Worm (Caenorhabditis elegans) whole organism, L4 larva: Measurements from ENCODE around the gene flp-7.

Source experiments
- F37D6.2 ChIP-seq: sonication (generic microtip); optimal IDR thresholded peaks from 2 replicates; lab custom pipeline; 2016; ENCODE audit warnings: mild to moderate bottlenecking, missing genetic modification characterization, missing compliant biosample characterization
- Y5F2A.4 ChIP-seq: fragments of 200-800 bp; sonication (Bioruptor generic); optimal IDR thresholded peaks from 2 replicates; lab custom pipeline; 2018; ENCODE audit warnings: mild to moderate bottlenecking, missing genetic modification characterization, missing compliant biosample characterization
- aha-1 ChIP-seq: fragments of 150-350 bp; peaks from one replicate; lab custom pipeline; 2014; ENCODE audit warnings: missing biosample characterization, missing genetic modification characterization
- ama-1 ChIP-seq: fragments of 150-350 bp; optimal IDR thresholded peaks from 2 replicates; lab custom pipeline; 2014; ENCODE audit warnings: inconsistent platforms, mixed read lengths
- arid-1 ChIP-seq: fragments of 200-800 bp; sonication (Bioruptor generic); conservative IDR thresholded peaks from 2 replicates; pipeline ENCODE4 v1.3.6; 2022; ENCODE audit warnings: missing genetic modification reagents, missing genetic modification characterization, missing compliant biosample characterization
- attf-4 ChIP-seq: sonication (generic microtip); optimal IDR thresholded peaks from 3 replicates; lab custom pipeline; 2017; ENCODE audit warnings: missing biosample characterization, missing genetic modification characterization
- ceh-32 ChIP-seq: sonication (generic microtip); optimal IDR thresholded peaks from 2 replicates; lab custom pipeline; 2016; ENCODE audit warnings: mild to moderate bottlenecking, missing genetic modification characterization, missing compliant biosample characterization; ENCODE audit not compliant: poor library complexity
- ces-1 ChIP-seq: fragments of 150-350 bp; sonication (generic microtip); optimal IDR thresholded peaks from 4 replicates; lab custom pipeline; 2014; ENCODE audit warnings: missing biosample characterization, missing genetic modification reagents, missing genetic modification characterization
- ctbp-1 ChIP-seq: fragments of 200-800 bp; sonication (Bioruptor generic); IDR thresholded peaks from 2 replicates; pipeline ENCODE4 v1.3.6; 2022; ENCODE audit warnings: missing genetic modification reagents, missing genetic modification characterization, missing compliant biosample characterization
- daf-12 ChIP-seq: fragments of 150-350 bp; optimal IDR thresholded peaks from 2 replicates; lab custom pipeline; 2014; ENCODE audit warnings: missing biosample characterization, missing genetic modification reagents, missing genetic modification characterization
- dmd-6 ChIP-seq: fragments of 200-800 bp; sonication (Bioruptor generic); IDR thresholded peaks from 2 replicates; pipeline ENCODE4 v1.3.6; 2022; ENCODE audit warnings: missing genetic modification reagents, missing genetic modification characterization, missing compliant biosample characterization
- fkh-10 ChIP-seq: fragments of 150-350 bp; optimal IDR thresholded peaks from 2 replicates; lab custom pipeline; 2014; ENCODE audit warnings: missing biosample characterization, missing genetic modification reagents, missing genetic modification characterization
- hlh-11 ChIP-seq: fragments of 200-800 bp; sonication (Bioruptor generic); optimal IDR thresholded peaks from 2 replicates; lab custom pipeline; 2018; ENCODE audit warnings: mild to moderate bottlenecking, missing genetic modification characterization, missing compliant biosample characterization
- hlh-30 ChIP-seq: sonication (generic microtip); optimal IDR thresholded peaks from 2 replicates; lab custom pipeline; 2017; ENCODE audit warnings: antibody characterized with exemption, mild to moderate bottlenecking, missing genetic modification characterization, missing compliant biosample characterization; ENCODE audit not compliant: insufficient read depth
- hmg-1.1 ChIP-seq: fragments of 200-800 bp; sonication (Bioruptor generic); IDR thresholded peaks from 2 replicates; pipeline ENCODE4 v1.3.6; 2022; ENCODE audit warnings: missing genetic modification reagents, missing genetic modification characterization, missing compliant biosample characterization
- jun-1 ChIP-seq: fragments of 150-350 bp; optimal IDR thresholded peaks from 2 replicates; lab custom pipeline; 2014; ENCODE audit warnings: missing biosample characterization, missing genetic modification reagents, missing genetic modification characterization
- lim-7 ChIP-seq: fragments of 200-800 bp; sonication (Bioruptor generic); IDR thresholded peaks from 2 replicates; pipeline ENCODE4 v1.3.6; 2022; ENCODE audit warnings: missing genetic modification characterization, missing compliant biosample characterization
- lin-13 ChIP-seq: fragments of 150-350 bp; optimal IDR thresholded peaks from 2 replicates; lab custom pipeline; 2014; ENCODE audit warnings: missing biosample characterization, missing genetic modification reagents, missing genetic modification characterization
- lsy-2 ChIP-seq, 2 experiments: fragments of 150-350 bp in 1 of 2; sonication (generic microtip) in 1 of 2; optimal IDR thresholded peaks; 2 replicates each; lab custom pipeline; 2014 to 2017; ENCODE audit warnings: missing biosample characterization in 2 of 2, missing genetic modification characterization in 2 of 2
- madf-9 ChIP-seq: fragments of 200-800 bp; sonication (Bioruptor generic); conservative IDR thresholded peaks from 2 replicates; pipeline ENCODE4 v1.3.6; 2022; ENCODE audit warnings: missing genetic modification reagents, missing genetic modification characterization, missing compliant biosample characterization
- mdl-1 ChIP-seq, 2 experiments: fragments of 150-350 bp in 1 of 2; sonication (generic microtip) in 1 of 2; optimal IDR thresholded peaks; 2 replicates each; lab custom pipeline; 2014 to 2017; ENCODE audit warnings: missing biosample characterization in 2 of 2, missing genetic modification characterization in 2 of 2
- mxl-2 ChIP-seq: fragments of 200-800 bp; sonication (Bioruptor generic); conservative IDR thresholded peaks from 2 replicates; pipeline ENCODE4 v1.3.6; 2022; ENCODE audit warnings: missing genetic modification reagents, missing genetic modification characterization, missing compliant biosample characterization
- mxl-3 ChIP-seq: fragments of 200-800 bp; sonication (Bioruptor generic); optimal IDR thresholded peaks from 2 replicates; lab custom pipeline; 2018; ENCODE audit warnings: mild to moderate bottlenecking, missing genetic modification characterization, missing compliant biosample characterization
- nhr-102 ChIP-seq: sonication (generic microtip); optimal IDR thresholded peaks from 2 replicates; lab custom pipeline; 2016; ENCODE audit warnings: mild to moderate bottlenecking, missing genetic modification characterization, moderate library complexity, missing compliant biosample characterization
- nhr-237 ChIP-seq: sonication (generic microtip); optimal IDR thresholded peaks from 2 replicates; lab custom pipeline; 2017; ENCODE audit warnings: missing biosample characterization, missing genetic modification characterization
- nhr-28 ChIP-seq: fragments of 150-350 bp; optimal IDR thresholded peaks from 2 replicates; lab custom pipeline; 2014; ENCODE audit warnings: missing biosample characterization, missing genetic modification characterization
- nhr-42 ChIP-seq: fragments of 200-800 bp; sonication (Bioruptor generic); IDR thresholded peaks from 2 replicates; pipeline ENCODE4 v1.3.6; 2022; ENCODE audit warnings: missing genetic modification characterization, missing compliant biosample characterization
- nhr-76 ChIP-seq: fragments of 150-350 bp; optimal IDR thresholded peaks from 2 replicates; lab custom pipeline; 2014; ENCODE audit warnings: missing biosample characterization, missing genetic modification characterization
- rbr-2 ChIP-seq: sonication (generic microtip); optimal IDR thresholded peaks from 2 replicates; lab custom pipeline; 2016; ENCODE audit warnings: missing genotype, missing genetic modification characterization, missing compliant biosample characterization
- set-16 ChIP-seq: fragments of 200-800 bp; sonication (Bioruptor generic); IDR thresholded peaks from 2 replicates; pipeline ENCODE4 v1.3.6; 2022; ENCODE audit warnings: missing genetic modification reagents, missing genetic modification characterization, missing compliant biosample characterization
- snpc-1.2 ChIP-seq: fragments of 200-800 bp; sonication (Bioruptor generic); IDR thresholded peaks from 2 replicates; pipeline ENCODE4 v1.3.6; 2022; ENCODE audit warnings: missing genetic modification reagents, missing genetic modification characterization, missing compliant biosample characterization
- snpc-4 ChIP-seq: fragments of 150-350 bp; optimal IDR thresholded peaks from 2 replicates; lab custom pipeline; 2014; ENCODE audit warnings: missing biosample characterization, missing genetic modification characterization
- tra-1 ChIP-seq: fragments of 200-800 bp; sonication (Bioruptor generic); IDR thresholded peaks from 2 replicates; pipeline ENCODE4 v1.3.6; 2022; ENCODE audit warnings: missing genetic modification reagents, missing genetic modification characterization, missing compliant biosample characterization
- unc-39 ChIP-seq: sonication (generic microtip); optimal IDR thresholded peaks from 2 replicates; lab custom pipeline; 2017; ENCODE audit warnings: missing biosample characterization, missing genetic modification characterization
- unc-62 ChIP-seq, 3 experiments: fragments of 150-350 bp in 1 of 3; sonication (generic microtip); optimal IDR thresholded peaks in 2 of 3; peaks in 1 of 3; 1 replicate in 1 of 3; 2 replicates in 2 of 3; lab custom pipeline; 2014 to 2017; ENCODE audit warnings: missing biosample characterization in 3 of 3, missing genetic modification characterization in 3 of 3, missing genetic modification reagents in 3 of 3, missing genotype in 1 of 3
- vab-7 ChIP-seq: fragments of 200-800 bp; sonication (Bioruptor generic); IDR thresholded peaks from 2 replicates; pipeline ENCODE4 v1.3.6; 2022; ENCODE audit warnings: missing genetic modification reagents, missing genetic modification characterization, missing compliant biosample characterization
- zfp-3 ChIP-seq: fragments of 200-800 bp; sonication (Bioruptor generic); conservative IDR thresholded peaks from 2 replicates; pipeline ENCODE4 v1.3.6; 2022; ENCODE audit warnings: missing genetic modification reagents, missing genetic modification characterization, missing compliant biosample characterization
- zip-2 ChIP-seq: fragments of 150-350 bp; optimal IDR thresholded peaks from 2 replicates; lab custom pipeline; 2014; ENCODE audit warnings: missing biosample characterization, missing genetic modification characterization

The flp-7 gene

DNA sequence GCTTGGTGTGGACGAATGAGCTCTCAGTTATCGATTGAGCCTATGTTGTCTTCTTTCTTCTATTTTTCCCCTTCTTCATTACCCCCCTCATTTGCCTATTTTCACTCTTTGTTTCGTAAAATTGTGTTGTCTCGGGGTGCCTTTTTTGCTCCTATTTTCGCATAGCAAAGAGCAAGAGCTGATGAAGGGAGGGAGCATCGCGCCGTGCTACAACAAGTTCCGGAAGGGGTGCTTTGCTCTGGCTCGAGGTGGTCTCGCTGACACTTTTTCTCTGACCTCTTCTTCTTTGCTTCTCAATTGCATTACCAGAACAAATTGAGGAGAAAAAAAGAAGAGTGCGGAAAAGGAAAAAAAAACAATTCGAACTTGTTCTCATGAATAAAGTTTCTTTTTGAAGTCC lies 10.3 kb downstream of the flp-7 start:
- TF ChIP-seq nhr-28, result no peak
- peak; percentile 37 for TF ChIP-seq ces-1
- TF ChIP-seq unc-39 (tag; lab: Kevin White, UChicago), result no peak
- peak; percentile 66 for TF ChIP-seq aha-1 (tag; lab: Kevin White, UChicago)
- 0 out of 2 replicates have a peak, but pooled peaks have one; percentile 25 for TF ChIP-seq hmg-1.1 (GFP tag; lab: Robert Waterston, UW)
- TF ChIP-seq rbr-2 (tag; lab: Kevin White, UChicago), result peak; percentile 7
- peak; percentile 86 for TF ChIP-seq fkh-10 (GFP tag; lab: Kevin White, UChicago)
- TF ChIP-seq ctbp-1 (GFP tag; lab: Robert Waterston, UW), result peak; percentile 56; the same call in 1 of the 2 replicates
- TF ChIP-seq unc-62 (GFP tag; optimal IDR thresholded peaks at IDR 0.05 in 1 of 2; lab: Kevin White, UChicago), result peak in 1 of 2 experiments; percentile 96
- TF ChIP-seq unc-62 (tag; optimal IDR thresholded peaks at IDR 0.05; lab: Kevin White, UChicago), result no peak

DNA sequence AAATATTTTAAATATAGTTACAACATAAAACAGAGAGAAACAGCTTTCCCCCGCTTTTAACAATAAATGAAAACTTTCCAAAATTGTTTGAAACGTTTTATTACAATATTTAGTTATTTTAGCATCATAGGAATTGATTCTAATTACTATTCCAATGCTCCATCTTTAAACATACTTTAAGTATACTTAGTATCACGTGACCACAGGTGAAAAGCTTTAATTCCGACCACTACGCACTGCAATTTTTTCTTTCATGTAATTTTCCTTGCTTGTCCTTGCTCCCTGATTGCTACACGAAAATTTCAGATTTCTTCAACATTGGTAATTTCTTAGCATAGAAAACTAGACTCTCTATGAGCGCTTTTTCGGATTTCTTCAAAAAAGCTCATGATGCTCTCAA lies 11.4 kb downstream of the flp-7 start, which contains the start of gene tbc-16:
tbc-16 (plus strand) TSS at position 301 of the 400 bp plus-strand sequence.
- TF ChIP-seq nhr-42 (GFP tag; lab: Robert Waterston, UW) (no peak), aha-1 (tag; lab: Kevin White, UChicago) (peak; percentile 85)

DNA sequence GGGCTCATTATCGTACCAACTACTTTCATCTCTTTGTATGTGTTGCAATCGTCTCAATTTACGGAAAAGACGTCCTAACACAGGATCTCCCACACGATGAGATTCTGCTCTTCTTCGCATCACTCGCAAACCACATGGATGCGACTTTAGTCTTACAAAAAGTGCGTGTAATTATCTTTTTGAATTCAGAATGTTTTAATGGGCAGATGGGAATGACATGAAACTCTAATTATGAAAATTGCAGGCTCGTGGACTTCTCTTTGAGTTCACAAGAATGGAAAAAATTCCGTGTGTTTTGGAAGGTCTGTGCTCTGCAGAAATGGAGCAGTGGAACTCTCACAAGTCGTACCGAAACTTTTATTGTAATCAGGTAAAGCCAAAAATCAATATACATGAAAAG lies 15.8 kb downstream of the flp-7 start:
- TF ChIP-seq lsy-2 (tag; optimal IDR thresholded peaks at IDR 0.05; lab: Kevin White, UChicago) (no peak), nhr-102 (tag; lab: Kevin White, UChicago) (no peak), nhr-237 (tag; lab: Kevin White, UChicago) (no peak), unc-62 (GFP tag; optimal IDR thresholded peaks at IDR 0.05 in 1 of 2; lab: Kevin White, UChicago) (peak in 1 of 2 experiments; percentile 68), unc-62 (tag; optimal IDR thresholded peaks at IDR 0.05; lab: Kevin White, UChicago) (no peak), zfp-3 (GFP tag; lab: Robert Waterston, UW) (no peak)

DNA sequence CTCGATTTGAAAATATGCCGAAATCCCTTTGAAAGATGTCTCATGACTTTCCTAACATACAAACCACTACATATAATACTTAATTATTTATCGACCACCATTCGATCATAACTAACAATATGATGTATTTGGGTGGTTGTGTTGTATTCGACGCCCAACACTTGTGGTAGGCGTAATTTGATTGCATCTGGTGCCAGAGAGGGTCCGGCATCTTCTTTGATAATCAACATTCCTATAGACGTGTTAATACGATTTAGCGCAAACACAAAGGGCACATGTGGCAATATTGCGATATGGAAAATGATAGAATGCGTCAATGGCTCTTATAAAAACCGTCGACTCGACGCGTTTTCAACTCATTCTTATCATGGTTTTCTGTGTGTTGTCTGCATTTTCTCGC lies 18.2 kb downstream of the flp-7 start:
- TF ChIP-seq unc-62 (GFP tag; optimal IDR thresholded peaks at IDR 0.05 in 1 of 2; lab: Kevin White, UChicago) (peak in 1 of 2 experiments; percentile 86), unc-62 (tag; optimal IDR thresholded peaks at IDR 0.05; lab: Kevin White, UChicago) (no peak), zip-2 (tag; lab: Kevin White, UChicago) (no peak)
- TF ChIP-seq, all 104 proteins: peak for 1

DNA sequence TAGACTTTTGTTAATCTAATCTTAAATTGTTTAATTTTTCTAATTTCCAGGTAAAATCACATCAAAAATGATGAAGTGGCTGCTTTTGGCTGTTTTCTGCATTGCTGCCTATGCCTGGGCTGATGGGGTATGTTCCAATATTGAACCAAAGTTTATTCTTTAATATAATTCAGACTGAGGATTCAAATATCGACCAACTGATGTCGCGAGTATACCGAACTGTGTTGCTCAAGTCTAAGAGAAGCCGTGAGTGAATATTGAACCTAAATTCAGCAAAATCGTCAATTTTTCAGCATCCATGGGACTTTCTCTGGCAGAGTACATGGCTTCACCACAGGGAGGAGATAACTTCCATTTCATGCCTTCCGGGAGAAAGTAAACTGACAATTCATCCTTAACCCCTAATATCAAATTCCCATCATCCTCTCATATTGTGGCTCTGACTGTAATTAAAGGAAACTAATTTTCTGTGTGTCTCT lies 19.0 kb downstream of the flp-7 start, which contains the start of gene nlp-49:
nlp-49 (plus strand) TSS at position 51 of the 479 bp plus-strand sequence.
- no peak for TF ChIP-seq hmg-1.1 (GFP tag; lab: Robert Waterston, UW)
- no peak for TF ChIP-seq Y5F2A.4 (GFP tag; lab: Kevin White, UChicago)
- TF ChIP-seq mdl-1 (tag; optimal IDR thresholded peaks at IDR 0.05; lab: Kevin White, UChicago), result no peak
- no peak for TF ChIP-seq dmd-6 (GFP tag; lab: Robert Waterston, UW)
- TF ChIP-seq zfp-3 (GFP tag; lab: Robert Waterston, UW), result no peak
- TF ChIP-seq hlh-30, result no peak
- peak; percentile 97 for TF ChIP-seq aha-1 (tag; lab: Kevin White, UChicago)
- TF ChIP-seq F37D6.2 (tag; lab: Kevin White, UChicago), result no peak
- TF ChIP-seq ceh-32 (tag; lab: Kevin White, UChicago), result no peak
- no peak for TF ChIP-seq snpc-4
- TF ChIP-seq vab-7 (GFP tag; lab: Robert Waterston, UW), result no peak
- no peak for TF ChIP-seq mxl-3 (GFP tag; lab: Kevin White, UChicago)
- TF ChIP-seq unc-62 (GFP tag; optimal IDR thresholded peaks at IDR 0.05 in 1 of 2; lab: Kevin White, UChicago), result peak in 1 of 2 experiments; percentile 40
- TF ChIP-seq unc-62 (tag; optimal IDR thresholded peaks at IDR 0.05; lab: Kevin White, UChicago), result no peak
- TF ChIP-seq daf-12 (tag; lab: Kevin White, UChicago), result no peak
- TF ChIP-seq mxl-2 (GFP tag; lab: Robert Waterston, UW), result no peak
- TF ChIP-seq jun-1 (tag; lab: Kevin White, UChicago), result no peak

DNA sequence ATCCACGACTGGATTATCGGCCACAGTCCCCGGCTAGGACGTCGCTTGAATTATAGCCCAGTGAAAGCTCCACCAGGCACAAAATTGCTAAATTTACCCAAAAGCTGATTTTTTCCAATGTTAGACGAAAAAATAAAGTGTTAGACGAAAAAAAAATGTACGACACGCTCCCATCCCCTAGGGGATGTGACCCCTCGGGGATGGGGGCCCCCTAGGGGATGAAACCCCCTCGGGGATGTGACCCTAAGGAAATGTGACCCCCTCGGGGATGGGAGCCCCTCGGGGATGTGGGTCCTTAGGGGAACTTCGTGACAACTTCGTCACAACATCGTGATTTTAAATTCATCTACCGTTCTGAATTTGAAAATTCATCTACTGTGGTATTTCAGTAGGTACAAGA lies 20.1 kb downstream of the flp-7 start:
- TF ChIP-seq ceh-32 (tag; lab: Kevin White, UChicago) (no peak), lin-13 (GFP tag; lab: Kevin White, UChicago) (no peak), ctbp-1 (GFP tag; lab: Robert Waterston, UW) (no peak), unc-39 (tag; lab: Kevin White, UChicago) (no peak), ama-1 (no peak), hmg-1.1 (GFP tag; lab: Robert Waterston, UW) (no peak), set-16 (GFP tag; lab: Robert Waterston, UW) (peak; percentile 71), hlh-11 (tag; lab: Kevin White, UChicago) (no peak), arid-1 (no peak), Y5F2A.4 (GFP tag; lab: Kevin White, UChicago) (no peak), nhr-76 (tag; lab: Kevin White, UChicago) (no peak), madf-9 (GFP tag; lab: Robert Waterston, UW) (no peak), snpc-1.2 (GFP tag; lab: Robert Waterston, UW) (0 out of 2 replicates have a peak, but pooled peaks have one; percentile 13), attf-4 (tag; lab: Kevin White, UChicago) (no peak), tra-1 (GFP tag; lab: Robert Waterston, UW) (0 out of 2 replicates have a peak, but pooled peaks have one; percentile 9), lim-7 (no peak)
